Worm (Caenorhabditis elegans) whole organism, L4 larva: ENCODE data around the gene eco-1.

Source experiments
- F44E2.7 ChIP-seq: fragments of 200-800 bp; sonication (Bioruptor generic); IDR thresholded peaks from 2 replicates; pipeline ENCODE4 v2.1.2; 2022; ENCODE audit warnings: missing genetic modification characterization, missing compliant biosample characterization
- F49E8.2 ChIP-seq: sonication (generic microtip); optimal IDR thresholded peaks from 2 replicates; lab custom pipeline; 2016; ENCODE audit warnings: missing compliant biosample characterization, mild to moderate bottlenecking, missing genetic modification characterization, borderline replicate concordance
- T20F7.1 ChIP-seq: fragments of 200-800 bp; sonication (Bioruptor generic); optimal IDR thresholded peaks from 2 replicates; lab custom pipeline; 2018; ENCODE audit warnings: mild to moderate bottlenecking, missing genetic modification characterization, missing compliant biosample characterization
- Y105C5A.15 ChIP-seq: fragments of 200-800 bp; sonication (Bioruptor generic); IDR thresholded peaks from 2 replicates; pipeline ENCODE4 v1.3.6; 2022; ENCODE audit warnings: missing genetic modification characterization, missing compliant biosample characterization
- Y48G9A.11 ChIP-seq: fragments of 200-800 bp; sonication (Bioruptor generic); IDR thresholded peaks from 2 replicates; pipeline ENCODE4 v1.3.6; 2022; ENCODE audit warnings: missing genetic modification reagents, missing genetic modification characterization, missing compliant biosample characterization
- ZK546.5 ChIP-seq, 2 experiments: sonication (generic microtip); optimal IDR thresholded peaks; 2 replicates each; lab custom pipeline; 2017; ENCODE audit warnings: missing biosample characterization in 2 of 2, missing genetic modification characterization in 2 of 2
- aha-1 ChIP-seq: fragments of 150-350 bp; peaks from one replicate; lab custom pipeline; 2014; ENCODE audit warnings: missing biosample characterization, missing genetic modification characterization
- ama-1 ChIP-seq: fragments of 150-350 bp; optimal IDR thresholded peaks from 2 replicates; lab custom pipeline; 2014; ENCODE audit warnings: inconsistent platforms, mixed read lengths
- ceh-28 ChIP-seq: fragments of 150-350 bp; optimal IDR thresholded peaks from 2 replicates; lab custom pipeline; 2014; ENCODE audit warnings: missing biosample characterization, missing genetic modification reagents, missing genetic modification characterization
- ceh-32 ChIP-seq: sonication (generic microtip); optimal IDR thresholded peaks from 2 replicates; lab custom pipeline; 2016; ENCODE audit warnings: mild to moderate bottlenecking, missing genetic modification characterization, missing compliant biosample characterization; ENCODE audit not compliant: poor library complexity
- ces-1 ChIP-seq: fragments of 150-350 bp; sonication (generic microtip); optimal IDR thresholded peaks from 4 replicates; lab custom pipeline; 2014; ENCODE audit warnings: missing biosample characterization, missing genetic modification reagents, missing genetic modification characterization
- cey-2 ChIP-seq: sonication (generic microtip); optimal IDR thresholded peaks from 3 replicates; lab custom pipeline; 2017; ENCODE audit warnings: missing genetic modification characterization, mild to moderate bottlenecking, missing compliant biosample characterization, antibody characterized with exemption, borderline replicate concordance; ENCODE audit not compliant: insufficient read depth
- daf-12 ChIP-seq: fragments of 150-350 bp; optimal IDR thresholded peaks from 2 replicates; lab custom pipeline; 2014; ENCODE audit warnings: missing biosample characterization, missing genetic modification reagents, missing genetic modification characterization
- daf-16 ChIP-seq, 3 experiments: sonication (generic microtip); optimal IDR thresholded peaks; 2 replicates each; lab custom pipeline; 2016 to 2017; ENCODE audit warnings: missing genetic modification characterization in 3 of 3, missing genetic modification reagents in 3 of 3, mild to moderate bottlenecking in 2 of 3, missing compliant biosample characterization in 2 of 3, missing biosample characterization in 1 of 3, moderate library complexity in 1 of 3
- dmd-8 ChIP-seq: fragments of 200-800 bp; sonication (Bioruptor generic); IDR thresholded peaks from 2 replicates; pipeline ENCODE4 v1.3.6; 2022; ENCODE audit warnings: missing genetic modification characterization, missing compliant biosample characterization
- dpl-1 ChIP-seq: fragments of 150-350 bp; optimal IDR thresholded peaks from 2 replicates; lab custom pipeline; 2014; ENCODE audit warnings: missing biosample characterization, missing genetic modification reagents, missing genetic modification characterization
- duxl-1 ChIP-seq: sonication (generic microtip); optimal IDR thresholded peaks from 2 replicates; lab custom pipeline; 2016; ENCODE audit warnings: mild to moderate bottlenecking, missing genetic modification characterization, moderate library complexity, missing compliant biosample characterization; ENCODE audit not compliant: poor library complexity
- dve-1 ChIP-seq: sonication (generic microtip); optimal IDR thresholded peaks from 2 replicates; lab custom pipeline; 2017; ENCODE audit warnings: antibody characterized with exemption, mild to moderate bottlenecking, missing genetic modification characterization, missing compliant biosample characterization; ENCODE audit not compliant: insufficient read depth
- egl-27 ChIP-seq: sonication (generic microtip); optimal IDR thresholded peaks from 3 replicates; lab custom pipeline; 2017; ENCODE audit warnings: missing biosample characterization, missing genetic modification reagents, missing genetic modification characterization
- gei-8 ChIP-seq: fragments of 200-800 bp; sonication (Bioruptor generic); optimal IDR thresholded peaks from 2 replicates; lab custom pipeline; 2018; ENCODE audit warnings: mild to moderate bottlenecking, missing genetic modification characterization, missing compliant biosample characterization
- hif-1 ChIP-seq, 2 experiments: sonication (generic microtip); optimal IDR thresholded peaks; 2 replicates each; lab custom pipeline; 2016 to 2017; ENCODE audit warnings: missing compliant biosample characterization in 2 of 2, missing genetic modification characterization in 2 of 2, missing genetic modification reagents in 2 of 2, missing genotype in 2 of 2, mild to moderate bottlenecking in 1 of 2
- hlh-30 ChIP-seq: sonication (generic microtip); optimal IDR thresholded peaks from 2 replicates; lab custom pipeline; 2017; ENCODE audit warnings: antibody characterized with exemption, mild to moderate bottlenecking, missing genetic modification characterization, missing compliant biosample characterization; ENCODE audit not compliant: insufficient read depth
- lin-1 ChIP-seq: fragments of 200-800 bp; sonication (Bioruptor generic); IDR thresholded peaks from 2 replicates; pipeline ENCODE4 v1.3.6; 2022; ENCODE audit warnings: missing genetic modification reagents, missing genetic modification characterization, missing compliant biosample characterization
- lin-38 ChIP-seq: fragments of 200-800 bp; sonication (Bioruptor generic); IDR thresholded peaks from 2 replicates; pipeline ENCODE4 v1.3.6; 2022; ENCODE audit warnings: missing genetic modification reagents, missing genetic modification characterization, missing compliant biosample characterization
- lsy-2 ChIP-seq, 2 experiments: fragments of 150-350 bp in 1 of 2; sonication (generic microtip) in 1 of 2; optimal IDR thresholded peaks; 2 replicates each; lab custom pipeline; 2014 to 2017; ENCODE audit warnings: missing biosample characterization in 2 of 2, missing genetic modification characterization in 2 of 2
- madf-5 ChIP-seq, 2 experiments: fragments of 200-800 bp; sonication (Bioruptor generic); IDR thresholded peaks; 2 replicates each; pipeline ENCODE4 v1.3.6; 2022; ENCODE audit warnings: missing compliant biosample characterization in 2 of 2, missing genetic modification characterization in 2 of 2
- mep-1 ChIP-seq: fragments of 150-350 bp; sonication (generic microtip); optimal IDR thresholded peaks from 3 replicates; lab custom pipeline; 2014; ENCODE audit warnings: missing biosample characterization, missing genetic modification characterization
- mes-2 ChIP-seq: sonication (generic microtip); optimal IDR thresholded peaks from 2 replicates; lab custom pipeline; 2016; ENCODE audit warnings: missing genotype, mild to moderate bottlenecking, missing genetic modification characterization, missing compliant biosample characterization; ENCODE audit not compliant: poor library complexity, severe bottlenecking
- nhr-11 ChIP-seq: fragments of 150-350 bp; optimal IDR thresholded peaks from 2 replicates; lab custom pipeline; 2014; ENCODE audit warnings: missing biosample characterization, missing genetic modification characterization
- nhr-111 ChIP-seq: fragments of 200-800 bp; sonication (Bioruptor generic); optimal IDR thresholded peaks from 2 replicates; lab custom pipeline; 2018; ENCODE audit warnings: mild to moderate bottlenecking, missing genetic modification characterization, missing compliant biosample characterization
- nhr-41 ChIP-seq: fragments of 200-800 bp; sonication (Bioruptor generic); IDR thresholded peaks from 2 replicates; pipeline ENCODE4 v1.3.6; 2022; ENCODE audit warnings: missing genetic modification reagents, missing genetic modification characterization, missing compliant biosample characterization
- nhr-42 ChIP-seq: fragments of 200-800 bp; sonication (Bioruptor generic); IDR thresholded peaks from 2 replicates; pipeline ENCODE4 v1.3.6; 2022; ENCODE audit warnings: missing genetic modification characterization, missing compliant biosample characterization
- nhr-48 ChIP-seq: sonication (generic microtip); optimal IDR thresholded peaks from 2 replicates; lab custom pipeline; 2016; ENCODE audit warnings: mild to moderate bottlenecking, missing genetic modification characterization, missing compliant biosample characterization
- php-3 ChIP-seq: fragments of 200-800 bp; sonication (Bioruptor generic); IDR thresholded peaks from 2 replicates; pipeline ENCODE4 v1.3.6; 2022; ENCODE audit warnings: missing genetic modification reagents, missing genetic modification characterization, missing compliant biosample characterization
- rbr-2 ChIP-seq: sonication (generic microtip); optimal IDR thresholded peaks from 2 replicates; lab custom pipeline; 2016; ENCODE audit warnings: missing genotype, missing genetic modification characterization, missing compliant biosample characterization
- tag-97 ChIP-seq: fragments of 200-800 bp; sonication (Bioruptor generic); IDR thresholded peaks from 2 replicates; pipeline ENCODE4 v1.3.6; 2022; ENCODE audit warnings: missing genetic modification characterization, missing compliant biosample characterization
- unc-130 ChIP-seq: sonication (generic microtip); optimal IDR thresholded peaks from 2 replicates; lab custom pipeline; 2016; ENCODE audit warnings: missing genetic modification reagents, missing genetic modification characterization, missing compliant biosample characterization
- unc-39 ChIP-seq: sonication (generic microtip); optimal IDR thresholded peaks from 2 replicates; lab custom pipeline; 2017; ENCODE audit warnings: missing biosample characterization, missing genetic modification characterization
- zag-1 ChIP-seq: fragments of 150-350 bp; optimal IDR thresholded peaks from 2 replicates; lab custom pipeline; 2014; ENCODE audit warnings: missing biosample characterization, missing genetic modification characterization
- zip-11 ChIP-seq: fragments of 200-800 bp; sonication (Bioruptor generic); IDR thresholded peaks from 2 replicates; pipeline ENCODE4 v1.3.6; 2022; ENCODE audit warnings: missing genetic modification characterization, missing compliant biosample characterization
- zip-2 ChIP-seq: fragments of 150-350 bp; optimal IDR thresholded peaks from 2 replicates; lab custom pipeline; 2014; ENCODE audit warnings: missing biosample characterization, missing genetic modification characterization
- ztf-7 ChIP-seq: fragments of 150-350 bp; optimal IDR thresholded peaks from 2 replicates; lab custom pipeline; 2014; ENCODE audit warnings: missing biosample characterization, missing genetic modification characterization

Gene eco-1

DNA sequence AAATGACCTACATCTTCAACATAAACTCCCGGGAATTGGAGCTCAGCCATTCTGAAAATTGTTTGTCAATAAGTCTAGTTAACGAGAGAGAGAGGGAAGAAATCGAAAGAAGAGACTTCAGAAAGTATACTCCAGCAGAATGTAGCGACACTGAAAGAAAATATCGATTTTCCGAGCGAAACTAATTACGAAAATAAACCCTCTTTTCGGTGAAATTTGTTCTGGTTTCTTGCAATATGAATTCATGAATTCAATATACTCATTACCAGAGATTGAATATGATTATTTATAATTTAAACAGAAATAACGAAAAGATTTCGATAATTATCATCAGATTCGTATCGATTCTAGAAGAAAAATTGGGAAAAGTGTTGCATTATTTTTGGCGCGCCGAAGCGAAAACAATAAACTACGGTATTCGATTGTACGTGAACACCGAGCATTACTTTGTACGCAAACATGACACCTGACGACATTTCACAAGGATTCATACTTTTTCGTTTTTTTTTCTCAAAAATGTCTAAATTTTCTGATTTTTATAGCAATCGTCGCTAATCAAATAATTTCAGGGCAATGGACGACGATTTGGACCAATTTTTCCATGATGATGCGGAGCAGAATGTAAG, 22.8 kb upstream of the eco-1 start, which contains the start of the genes hmg-4 and T20B12.3:
TSS of gene hmg-4 (minus strand) at position 51 of the 626 bp plus-strand sequence.
TSS of gene T20B12.3 (plus strand) at position 570 of the 626 bp plus-strand sequence.
- peak; percentile 15 for TF ChIP-seq dve-1 (tag; lab: Kevin White, UChicago)
- peak; percentile 44 for TF ChIP-seq T20F7.1 (GFP tag; lab: Kevin White, UChicago)
- peak; percentile 11 for TF ChIP-seq rbr-2
- peak; percentile 53 for TF ChIP-seq lin-38 (GFP tag; lab: Robert Waterston, UW)
- no peak for TF ChIP-seq madf-5 (GFP tag; IDR thresholded peaks at IDR 0.05; lab: Robert Waterston, UW)
- TF ChIP-seq unc-39 (tag; lab: Kevin White, UChicago), result no peak
- TF ChIP-seq hlh-30 (tag; lab: Kevin White, UChicago), result peak; percentile 51
- TF ChIP-seq F44E2.7 (GFP tag; lab: Robert Waterston, UW), result no peak
- no peak for TF ChIP-seq cey-2 (tag; lab: Kevin White, UChicago)
- no peak for TF ChIP-seq duxl-1 (tag; lab: Kevin White, UChicago)
- no peak for TF ChIP-seq ces-1 (GFP tag; lab: Kevin White, UChicago)
- no peak for TF ChIP-seq gei-8 (GFP tag; lab: Kevin White, UChicago)
- TF ChIP-seq mes-2 (tag; lab: Kevin White, UChicago), result peak; percentile 62
- no peak for TF ChIP-seq F49E8.2 (tag; lab: Kevin White, UChicago)
- no peak for TF ChIP-seq dmd-8
- no peak for TF ChIP-seq nhr-111 (GFP tag; lab: Kevin White, UChicago)
- TF ChIP-seq daf-16 (GFP tag; optimal IDR thresholded peaks at IDR 0.05; lab: Kevin White, UChicago), result no peak
- TF ChIP-seq daf-16 (tag; optimal IDR thresholded peaks at IDR 0.05; lab: Kevin White, UChicago), result peak; percentile 36
- TF ChIP-seq nhr-11 (tag; lab: Kevin White, UChicago), result no peak
- no peak for TF ChIP-seq tag-97 (GFP tag; lab: Robert Waterston, UW)
- TF ChIP-seq ztf-7 (tag; lab: Kevin White, UChicago), result no peak
- TF ChIP-seq mep-1 (tag; lab: Kevin White, UChicago), result peak; percentile 34
- no peak for TF ChIP-seq ceh-28 (tag; lab: Kevin White, UChicago)
- no peak for TF ChIP-seq lin-1
- TF ChIP-seq unc-130 (GFP tag; lab: Kevin White, UChicago), result peak; percentile 34
- TF ChIP-seq Y48G9A.11, result no peak
- no peak for TF ChIP-seq daf-12 (tag; lab: Kevin White, UChicago)
- no peak for TF ChIP-seq hif-1 (tag; optimal IDR thresholded peaks at IDR 0.05; lab: Kevin White, UChicago)
- no peak for TF ChIP-seq zag-1
- peak in 1 of 2 experiments; percentile 98 for TF ChIP-seq lsy-2 (tag; optimal IDR thresholded peaks at IDR 0.05; lab: Kevin White, UChicago)
- TF ChIP-seq nhr-42 (GFP tag; lab: Robert Waterston, UW), result no peak
- no peak for TF ChIP-seq php-3 (GFP tag; lab: Robert Waterston, UW)
- TF ChIP-seq dpl-1 (GFP tag; lab: Kevin White, UChicago), result peak; percentile 61
- no peak for TF ChIP-seq ZK546.5 (tag; optimal IDR thresholded peaks at IDR 0.05; lab: Kevin White, UChicago)

DNA sequence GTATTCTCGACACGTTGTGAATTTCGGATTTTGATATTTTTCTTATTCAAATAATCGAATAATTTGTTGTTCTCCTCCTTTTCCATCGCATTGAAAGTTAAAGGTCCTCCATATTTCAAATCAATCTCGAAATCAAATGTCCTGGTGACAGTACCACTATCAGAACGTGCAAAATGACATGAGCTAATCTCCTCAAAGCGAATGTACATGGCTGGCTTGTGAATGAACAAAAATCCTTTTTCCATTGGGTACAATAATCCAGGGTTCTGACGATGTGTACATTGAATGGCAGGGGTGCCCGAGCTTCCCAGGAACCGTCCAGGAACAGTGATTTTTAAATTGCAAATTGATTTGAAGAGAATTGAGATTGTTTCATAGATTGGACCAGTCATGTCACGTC, 21.2 kb upstream of the eco-1 start:
- TF ChIP-seq aha-1 (tag; lab: Kevin White, UChicago) (peak; percentile 91), ceh-32 (no peak)

DNA sequence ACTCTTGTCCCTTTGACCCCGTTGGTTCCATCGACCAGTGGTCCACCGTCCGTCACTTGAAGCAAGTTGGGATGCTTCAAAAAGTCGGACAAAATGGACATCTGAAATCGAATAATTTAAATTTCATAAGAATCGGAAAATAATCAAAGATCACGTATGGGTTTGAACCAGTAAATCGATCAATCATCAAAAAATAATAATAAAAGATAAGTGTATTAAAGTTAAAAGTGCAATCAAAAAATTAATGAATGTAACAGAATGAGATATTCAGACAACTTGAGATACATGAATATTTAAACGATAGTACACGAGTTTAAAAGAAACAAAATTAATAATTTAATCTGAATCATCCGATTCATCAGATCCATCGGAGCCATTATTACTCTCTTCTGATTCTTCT, 20.1 kb upstream of the eco-1 start, which contains the start of gene T20B12.7:
TSS of gene T20B12.7 (minus strand) at position 101 of the 400 bp plus-strand sequence.
- no peak for TF ChIP-seq nhr-48 (tag; lab: Kevin White, UChicago)
- TF ChIP-seq zip-2 (tag; lab: Kevin White, UChicago), result no peak
- no peak for TF ChIP-seq nhr-42 (GFP tag; lab: Robert Waterston, UW)
- no peak for TF ChIP-seq Y105C5A.15 (GFP tag; lab: Robert Waterston, UW)
- no peak for TF ChIP-seq egl-27 (tag; lab: Kevin White, UChicago)
- no peak for TF ChIP-seq zip-11
- TF ChIP-seq lsy-2 (tag; optimal IDR thresholded peaks at IDR 0.05; lab: Kevin White, UChicago), result no peak
- TF ChIP-seq nhr-41 (GFP tag; lab: Robert Waterston, UW), result no peak
- TF ChIP-seq lin-38 (GFP tag; lab: Robert Waterston, UW), result no peak
- TF ChIP-seq ama-1 (lab: Kevin White, UChicago), result no peak
- TF ChIP-seq, all 104 proteins: peak for 0
